Worm (Caenorhabditis elegans): Measurements from ENCODE around the gene Y5F2A.4.

DNA sequence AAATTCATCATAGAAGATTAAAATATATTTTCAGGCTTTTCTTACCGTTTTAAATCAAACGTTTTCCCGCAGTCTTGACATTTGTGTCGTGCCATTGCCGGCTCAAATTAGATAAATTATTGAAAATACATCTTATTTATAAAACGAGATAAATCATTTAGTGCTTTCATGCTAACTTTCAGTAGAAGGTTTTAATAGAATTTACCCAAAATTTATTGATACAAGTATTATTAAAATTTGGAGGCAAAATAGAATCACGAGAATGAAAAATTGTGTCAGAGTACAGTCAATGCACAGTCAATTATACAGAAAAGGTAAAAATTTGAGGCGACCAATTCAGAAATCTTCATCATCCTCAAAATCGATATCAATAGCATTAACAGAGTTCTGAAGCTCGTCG is at the start of gene Y5F2A.4:
- TF ChIP-seq tbx-37 (GFP tag; conservative IDR thresholded peaks at IDR 0.05): no peak
- no peak for TF ChIP-seq hnd-1 (tag; optimal IDR thresholded peaks at IDR 0.05)
- TF ChIP-seq B0310.2 (tag; optimal IDR thresholded peaks at IDR 0.05): no peak
- TF ChIP-seq ama-1 (optimal IDR thresholded peaks at IDR 0.05): no peak
- no peak for TF ChIP-seq aly-1 (tag; optimal IDR thresholded peaks at IDR 0.05)
- TF ChIP-seq tra-4 (tag; optimal IDR thresholded peaks at IDR 0.05): no peak
- no peak for TF ChIP-seq F13C5.2 (tag; optimal IDR thresholded peaks at IDR 0.05)
- no peak for TF ChIP-seq hmbx-1 (tag; optimal IDR thresholded peaks at IDR 0.05)
- TF ChIP-seq ceh-36 (tag; optimal IDR thresholded peaks at IDR 0.05): no peak
- TF ChIP-seq pes-1 (GFP tag; IDR thresholded peaks at IDR 0.05): no peak
- no peak for TF ChIP-seq ceh-13 (GFP tag; optimal IDR thresholded peaks at IDR 0.05)
- TF ChIP-seq sea-1 (GFP tag; conservative IDR thresholded peaks at IDR 0.05): no peak
- no peak for TF ChIP-seq flt-1 (GFP tag; IDR thresholded peaks at IDR 0.05)
- TF ChIP-seq ets-7 (tag; optimal IDR thresholded peaks at IDR 0.05): no peak
